Fruit fly (Drosophila melanogaster) ovary, adult (tissue): ENCODE data around the gene CG14561.

Source experiments
- CG17801 ChIP-seq: fragments of 200-800 bp; optimal IDR thresholded peaks from 2 replicates; lab custom pipeline; 2019; ENCODE audit warnings: missing biosample characterization, mild to moderate bottlenecking, missing genetic modification characterization, moderate library complexity; ENCODE audit not compliant: partially characterized antibody

CG14561 gene

DNA sequence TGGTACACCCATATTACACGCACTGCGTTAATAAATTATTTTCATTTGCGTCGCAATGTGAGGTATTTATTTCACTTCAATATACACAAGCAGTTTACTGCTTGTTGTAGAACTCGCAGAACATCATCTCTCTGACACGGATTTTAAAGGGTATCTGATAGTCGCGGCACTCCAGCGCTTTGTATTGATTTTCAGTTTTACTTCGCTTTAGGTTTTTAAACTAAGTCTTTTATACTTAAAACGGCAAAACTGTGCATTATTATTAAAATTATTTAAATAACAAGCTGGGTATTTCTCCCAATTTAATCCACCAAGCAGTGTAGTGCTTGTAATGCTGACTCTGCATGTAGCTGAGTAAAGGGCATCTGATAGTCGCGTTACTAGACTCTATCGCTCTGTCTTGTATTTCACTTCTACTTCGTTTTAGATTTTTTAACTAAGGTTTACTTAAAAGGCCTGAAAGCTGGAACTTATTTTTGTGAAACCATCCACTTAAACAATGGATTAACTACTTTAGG is 17.5 kb downstream of the CG14561 start:
- no peak for TF ChIP-seq CG17801 (GFP tag; lab: Kevin White, UChicago)

- no peak for TF ChIP-seq CG17801 (GFP tag; lab: Kevin White, UChicago)
Measured at dm6 chr3L:22091339-22091738, 25.6 kb downstream of the CG14561 start.

DNA sequence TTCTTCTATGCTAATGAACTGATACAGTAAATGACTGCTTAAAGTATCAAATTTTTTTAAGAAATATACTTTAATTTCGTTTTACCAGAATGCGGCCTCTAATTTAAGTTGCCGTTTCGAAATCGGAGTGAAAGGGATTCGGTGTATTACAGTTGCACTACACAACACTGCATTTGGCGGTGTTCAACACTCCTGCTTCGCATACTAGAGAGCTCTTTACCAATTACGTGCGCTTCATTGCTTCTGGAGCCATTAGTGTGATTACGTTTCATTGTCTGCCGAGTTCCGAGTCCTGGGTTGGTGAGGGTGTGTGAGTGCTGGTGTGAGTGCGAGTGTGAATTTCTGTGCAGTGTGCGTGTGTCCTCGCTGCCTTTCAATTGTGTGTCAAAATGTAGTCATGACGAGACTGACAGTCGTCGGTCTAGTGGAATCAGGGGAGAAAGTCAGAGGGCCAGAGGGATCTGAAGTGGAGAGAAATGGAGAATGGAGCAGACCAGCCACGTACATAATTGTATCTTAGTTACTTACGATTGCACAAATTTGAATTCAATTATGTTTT is 28.7 kb downstream of the CG14561 start:
- no peak for TF ChIP-seq CG17801 (GFP tag; lab: Kevin White, UChicago)

- TF ChIP-seq CG17801 (GFP tag; lab: Kevin White, UChicago) = no peak
Measured at dm6 chr3L:22106704-22107103, 41.0 kb downstream of the CG14561 start.

- no peak for TF ChIP-seq CG17801 (GFP tag; lab: Kevin White, UChicago)
Measured at dm6 chr3L:22109903-22110302, 44.2 kb downstream of the CG14561 start.

- TF ChIP-seq CG17801 (GFP tag; lab: Kevin White, UChicago) = no peak
Measured at dm6 chr3L:22113186-22113585, 47.5 kb downstream of the CG14561 start.
